Fruit fly (Drosophila melanogaster): ENCODE data around the gene CG10621.

Gene CG10621

DNA sequence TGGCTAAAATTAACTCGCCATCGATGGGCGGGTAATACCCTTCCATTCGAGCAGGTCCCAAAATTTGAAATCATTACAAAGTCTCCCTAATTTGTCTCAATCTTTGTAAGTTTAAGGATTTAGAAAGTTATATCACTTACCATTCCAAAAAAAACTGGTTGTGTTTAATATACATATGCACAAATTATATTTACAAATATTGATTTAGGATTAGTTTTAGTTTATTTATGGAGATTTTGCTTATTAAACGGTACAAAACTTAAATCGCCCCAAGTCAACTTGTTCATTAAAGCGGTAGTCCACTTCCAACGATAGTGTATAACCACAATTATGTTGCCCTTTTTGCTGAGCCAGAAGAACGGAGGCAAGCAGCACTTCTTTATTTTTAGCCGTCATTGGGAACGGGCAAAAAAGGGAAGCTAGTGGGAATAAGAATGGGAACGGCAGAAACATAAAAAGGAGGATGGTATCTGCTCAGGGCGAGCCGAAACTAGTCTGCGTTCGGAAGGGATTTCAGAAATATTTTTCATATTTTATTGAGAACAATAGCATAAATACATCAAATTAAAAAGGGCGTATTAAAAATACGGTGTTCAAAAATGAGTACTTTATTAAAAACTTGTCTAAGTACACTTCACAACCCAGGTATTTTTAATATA is 6.0 kb downstream of the CG10621 start (continued):
- TF ChIP-seq spab (GFP tag; optimal IDR thresholded peaks at IDR 0.05), result peak; percentile 86
- TF ChIP-seq ss (GFP tag; optimal IDR thresholded peaks at IDR 0.05), result peak; percentile 84 to 85
- TF ChIP-seq esn (GFP tag; optimal IDR thresholded peaks at IDR 0.05), result peak; percentile 92
- peak; percentile 79 for TF ChIP-seq CG3919 (GFP tag; optimal IDR thresholded peaks at IDR 0.05)
- TF ChIP-seq Hr38 (GFP tag; optimal IDR thresholded peaks at IDR 0.05), result no peak
- peak; percentile 65 for TF ChIP-seq CG6276 (GFP tag; optimal IDR thresholded peaks at IDR 0.05)
- TF ChIP-seq Sox14 (GFP tag; optimal IDR thresholded peaks at IDR 0.05), result peak; percentile 83
- peak; percentile 95 for TF ChIP-seq Eip78C (GFP tag)
- TF ChIP-seq CG8632 (GFP tag; optimal IDR thresholded peaks at IDR 0.05), result peak; percentile 86
- TF ChIP-seq pdm3 (GFP tag; optimal IDR thresholded peaks at IDR 0.05), result peak; percentile 89
- TF ChIP-seq CG32006 (GFP tag; optimal IDR thresholded peaks at IDR 0.05), result peak; percentile 88
- TF ChIP-seq Eip75B (GFP tag; optimal IDR thresholded peaks at IDR 0.05), result peak; percentile 82
- TF ChIP-seq Hr39 (GFP tag; optimal IDR thresholded peaks at IDR 0.05), result peak; percentile 73
- TF ChIP-seq CG11762 (GFP tag; optimal IDR thresholded peaks at IDR 0.05; ENCODE audit: insufficient read depth), result peak; percentile 54
- peak; percentile 85 for TF ChIP-seq lz (GFP tag; optimal IDR thresholded peaks at IDR 0.05)
- TF ChIP-seq Hr4 (GFP tag; optimal IDR thresholded peaks at IDR 0.05), result peak; percentile 81

DNA sequence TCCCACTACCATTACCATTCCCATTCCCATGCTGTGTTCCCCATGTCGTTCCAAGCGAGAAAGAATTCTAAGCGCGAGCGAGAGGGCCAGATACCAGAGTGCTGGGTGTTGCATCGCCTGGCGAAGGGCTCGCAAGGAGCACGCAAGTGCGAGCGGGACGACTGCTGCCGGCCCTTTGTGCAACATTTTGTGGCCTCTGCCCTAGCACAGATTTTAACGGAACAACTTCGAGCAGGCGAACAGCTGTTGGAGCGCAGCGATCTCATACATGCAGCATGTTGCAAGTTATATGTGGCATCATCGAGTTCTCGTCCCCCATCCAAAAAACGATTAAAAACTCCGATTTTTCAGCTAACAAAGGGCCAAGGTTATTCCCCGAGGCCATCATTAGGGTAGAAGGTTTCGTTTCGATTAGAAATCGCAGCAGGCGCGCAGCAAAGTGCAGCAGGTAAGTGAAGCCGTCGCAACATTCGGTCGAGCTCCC is 6.7 kb downstream of the CG10621 start:
- TF ChIP-seq dsx (GFP tag; optimal IDR thresholded peaks at IDR 0.05; ENCODE audit: poor library complexity, severe bottlenecking) (peak; percentile 96), svp (GFP tag) (peak; percentile 67), ss (GFP tag; optimal IDR thresholded peaks at IDR 0.05) (no peak)

DNA sequence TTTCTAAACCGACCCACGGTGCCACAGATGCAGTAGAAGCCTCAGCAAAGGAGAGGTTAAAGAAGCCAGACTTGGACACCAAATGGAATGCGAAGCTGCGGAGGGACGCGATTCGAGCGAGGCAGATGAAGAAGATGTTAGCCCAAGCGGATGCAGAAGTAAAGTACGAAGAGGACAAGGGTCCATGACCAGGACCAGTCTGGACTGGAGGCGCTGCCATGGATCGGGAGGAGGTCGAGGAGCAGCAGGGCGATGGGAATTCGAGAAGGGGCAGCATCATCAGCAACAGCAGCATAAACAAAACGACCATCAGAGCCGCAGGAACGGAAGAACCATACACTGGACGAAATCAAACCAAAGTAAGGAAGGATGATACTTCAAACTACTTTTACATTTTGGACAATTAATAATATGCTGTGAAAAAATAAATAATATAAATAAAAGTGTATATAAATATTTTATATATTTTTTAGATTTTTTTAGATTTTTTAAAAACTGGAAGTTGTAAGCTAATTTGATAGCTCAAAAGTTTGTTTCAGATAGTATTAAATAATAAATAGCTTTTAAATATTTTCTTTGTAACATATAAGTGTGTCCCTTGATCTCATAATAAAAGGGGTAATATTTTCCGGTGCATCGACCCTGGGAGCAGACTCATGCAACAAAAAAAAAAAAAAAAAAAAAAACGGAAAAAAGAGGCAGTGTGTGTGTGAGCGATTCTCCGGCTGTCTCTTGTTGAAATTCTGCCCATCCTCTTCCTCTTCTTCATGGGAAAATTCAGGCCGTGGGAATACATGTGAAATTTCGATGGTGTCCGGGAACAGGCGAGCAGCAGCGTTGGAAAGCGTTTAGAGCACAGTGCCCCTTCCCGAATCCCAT is 7.4 kb downstream of the CG10621 start:
- TF ChIP-seq CG34406 (GFP tag; optimal IDR thresholded peaks at IDR 0.05) (peak; percentile 86), salr (GFP tag; optimal IDR thresholded peaks at IDR 0.05) (peak in 1 of 2 experiments; percentile 66), CG3032 (tag; optimal IDR thresholded peaks at IDR 0.05) (peak; percentile 93), ss (GFP tag; optimal IDR thresholded peaks at IDR 0.05) (peak; percentile 91 to 93), dsx (GFP tag; optimal IDR thresholded peaks at IDR 0.05; ENCODE audit: poor library complexity, severe bottlenecking) (peak; percentile 88), Hr39 (GFP tag; optimal IDR thresholded peaks at IDR 0.05) (no peak), Ets96B (tag; optimal IDR thresholded peaks at IDR 0.05) (peak; percentile 94), dac (GFP tag; optimal IDR thresholded peaks at IDR 0.05) (no peak), Smox (GFP tag; optimal IDR thresholded peaks at IDR 0.05) (peak; percentile 52), CG7368 (GFP tag; optimal IDR thresholded peaks at IDR 0.05) (peak; percentile 40), CG11762 (GFP tag; optimal IDR thresholded peaks at IDR 0.05; ENCODE audit: insufficient read depth) (peak; percentile 57), CG1621 (tag; optimal IDR thresholded peaks at IDR 0.05) (peak; percentile 47), cyc (GFP tag; optimal IDR thresholded peaks at IDR 0.05) (peak; percentile 37), CG8632 (GFP tag; optimal IDR thresholded peaks at IDR 0.05) (peak; percentile 94), CG9139 (GFP tag; optimal IDR thresholded peaks at IDR 0.05) (peak; percentile 85), Blimp-1 (GFP tag; optimal IDR thresholded peaks at IDR 0.05) (peak; percentile 60), eg (GFP tag; IDR thresholded peaks at IDR 0.05) (no peak), Sox15 (GFP tag; optimal IDR thresholded peaks at IDR 0.05) (peak; percentile 53), vri (GFP tag; optimal IDR thresholded peaks at IDR 0.05) (peak; percentile 47), CG10669 (GFP tag; optimal IDR thresholded peaks at IDR 0.05) (peak; percentile 75), CG10631 (GFP tag; optimal IDR thresholded peaks at IDR 0.05) (peak; percentile 92), net (GFP tag; optimal IDR thresholded peaks at IDR 0.05) (peak; percentile 39), Eip93F (GFP tag; optimal IDR thresholded peaks at IDR 0.05) (peak; percentile 42), Sox102F (GFP tag; optimal IDR thresholded peaks at IDR 0.05) (peak; percentile 46), Eip78C (GFP tag) (peak; percentile 91), acj6 (GFP tag; optimal IDR thresholded peaks at IDR 0.05) (peak; percentile 82), fd85E (GFP tag; optimal IDR thresholded peaks at IDR 0.05) (peak; percentile 16), CG6163 (GFP tag; IDR thresholded peaks at IDR 0.05) (peak; percentile 61; the same call in 1 of the 3 replicates), CG6792 (GFP tag; optimal IDR thresholded peaks at IDR 0.05) (peak; percentile 85), Eip75B (GFP tag; optimal IDR thresholded peaks at IDR 0.05) (peak; percentile 2), CG6808 (GFP tag; optimal IDR thresholded peaks at IDR 0.05) (peak; percentile 81), CG31627 (GFP tag; optimal IDR thresholded peaks at IDR 0.05) (peak; percentile 43)
